1 fruit fly cellular context compared by ENCODE assay signal in the genomic region with DNA sequence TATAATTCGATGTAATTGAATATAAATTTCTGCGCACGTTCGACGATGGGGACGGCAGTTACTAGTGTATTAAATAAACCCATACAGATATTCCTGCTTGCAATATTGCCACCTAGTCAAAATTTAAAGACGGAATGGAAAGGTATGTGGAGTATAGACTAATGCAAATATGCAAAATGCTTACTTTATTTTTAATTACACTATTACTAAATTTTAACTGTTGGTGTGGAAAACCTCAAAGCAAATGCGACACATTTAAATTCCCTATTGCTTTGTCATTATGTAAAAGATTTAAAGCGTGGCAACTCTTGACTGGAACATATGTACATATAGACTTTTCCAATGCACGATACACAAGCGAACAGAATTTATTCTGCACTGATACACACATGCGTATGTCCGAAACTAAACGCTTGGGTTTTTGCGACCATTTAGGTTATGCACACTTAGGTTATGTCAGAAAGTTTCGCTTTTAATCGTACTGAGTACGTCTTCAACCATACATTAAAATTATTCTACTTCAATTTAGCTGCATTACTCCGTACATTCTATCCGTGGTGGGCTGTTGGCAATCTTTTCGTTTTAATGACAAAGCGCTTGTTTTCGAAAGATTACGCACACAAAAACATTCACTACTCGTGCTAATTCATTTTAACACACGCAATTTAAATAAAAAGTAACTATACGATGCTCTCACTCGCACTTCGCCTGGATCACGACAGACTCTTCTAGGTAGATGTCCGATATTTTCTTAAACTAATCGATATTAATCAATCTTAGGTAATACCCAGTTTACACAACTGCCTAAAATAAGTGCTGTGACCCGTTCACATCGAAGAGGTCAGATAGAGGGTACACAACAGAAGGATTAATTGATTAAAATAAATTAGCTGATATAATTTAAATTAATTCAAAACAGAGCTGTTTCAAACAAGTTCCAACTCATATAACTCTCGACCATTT.
A peak's percentile ranks its signal among the peaks of the same experiment; 100 is the strongest.
TF ChIP-seq lines count a peak whose summit lies in the region.

A gene (minus strand): TSS at position 725 of the 963 bp plus-strand sequence.

TF ChIP-seq in whole organism, embryonic, 481 proteins besides CTCF, POLR2A, EP300 and RAD21 (continued from another document and continues in another):
- TF ChIP-seq corto (GFP tag; optimal IDR thresholded peaks at IDR 0.05; lab: Kevin White, UChicago) (no peak), Atf3 (GFP tag; optimal IDR thresholded peaks at IDR 0.05; lab: Kevin White, UChicago) (peak; percentile 70), ci (GFP tag; IDR thresholded peaks at IDR 0.05; lab: Robert Waterston, UW) (no peak), CG31441 (GFP tag; IDR thresholded peaks at IDR 0.05; lab: Robert Waterston, UW) (no peak), CG11398 (GFP tag; optimal IDR thresholded peaks at IDR 0.05; lab: Kevin White, UChicago) (peak; percentile 61), CG8924 (tag; optimal IDR thresholded peaks at IDR 0.05; lab: Kevin White, UChicago) (peak; percentile 82), H15 (GFP tag; IDR thresholded peaks at IDR 0.05; lab: Robert Waterston, UW) (no peak), Kr (GFP tag; optimal IDR thresholded peaks at IDR 0.05; lab: Kevin White, UChicago) (no peak), CG4424 (GFP tag; optimal IDR thresholded peaks at IDR 0.05; lab: Kevin White, UChicago) (peak; percentile 84), CG11695 (GFP tag; IDR thresholded peaks at IDR 0.05; lab: Robert Waterston, UW) (peak; percentile 78), tll (GFP tag; optimal IDR thresholded peaks at IDR 0.05; lab: Kevin White, UChicago) (no peak), CG8290 (GFP tag; optimal IDR thresholded peaks at IDR 0.05; lab: Kevin White, UChicago) (peak; percentile 40), CG8290 (tag; optimal IDR thresholded peaks at IDR 0.05; lab: Kevin White, UChicago) (peak; percentile 36 to 85), CG4820 (GFP tag; optimal IDR thresholded peaks at IDR 0.05; lab: Kevin White, UChicago) (peak; percentile 76), nerfin-2 (GFP tag; IDR thresholded peaks at IDR 0.05; lab: Robert Waterston, UW; ENCODE audit: partially characterized antibody) (peak; percentile 53; the same call in 1 of the 2 replicates), HLH4C (GFP tag; IDR thresholded peaks at IDR 0.05; lab: Robert Waterston, UW; ENCODE audit: partially characterized antibody) (peak; percentile 53; the same call in 2 of the 3 replicates), kah (GFP tag; optimal IDR thresholded peaks at IDR 0.05; lab: Kevin White, UChicago) (peak; percentile 24), CG3163 (GFP tag; optimal IDR thresholded peaks at IDR 0.05; lab: Kevin White, UChicago) (peak; percentile 33), Hsf (GFP tag; optimal IDR thresholded peaks at IDR 0.05; lab: Kevin White, UChicago) (peak; percentile 86), NFAT (GFP tag; IDR thresholded peaks at IDR 0.05; lab: Robert Waterston, UW) (no peak), CG6175 (GFP tag; IDR thresholded peaks at IDR 0.05; lab: Robert Waterston, UW) (no peak), CG10654 (GFP tag; optimal IDR thresholded peaks at IDR 0.05; lab: Kevin White, UChicago) (peak; percentile 75), cwo (GFP tag; optimal IDR thresholded peaks at IDR 0.05; lab: Kevin White, UChicago) (no peak), CG17359 (tag; optimal IDR thresholded peaks at IDR 0.05; lab: Kevin White, UChicago) (peak; percentile 85), grau (tag; optimal IDR thresholded peaks at IDR 0.05; lab: Kevin White, UChicago) (no peak), D19B (GFP tag; optimal IDR thresholded peaks at IDR 0.05; lab: Kevin White, UChicago) (peak; percentile 36), Max (GFP tag; optimal IDR thresholded peaks at IDR 0.05; lab: Kevin White, UChicago) (peak; percentile 83), HmgD (GFP tag; optimal IDR thresholded peaks at IDR 0.05; lab: Kevin White, UChicago) (peak; percentile 1), tgo (GFP tag; IDR thresholded peaks at IDR 0.05; lab: Robert Waterston, UW) (no peak; the same call in 2 of the 3 replicates), CG43689 (GFP tag; IDR thresholded peaks at IDR 0.05; lab: Robert Waterston, UW) (no peak), dmrt99B (tag; optimal IDR thresholded peaks at IDR 0.05; lab: Kevin White, UChicago) (no peak), Pdp1 (GFP tag; optimal IDR thresholded peaks at IDR 0.05; lab: Kevin White, UChicago) (peak; percentile 82 to 99), fd3F (GFP tag; optimal IDR thresholded peaks at IDR 0.05; lab: Kevin White, UChicago) (peak; percentile 78), Antp (GFP tag; optimal IDR thresholded peaks at IDR 0.05; lab: Kevin White, UChicago) (peak; percentile 76), CG4360 (GFP tag; IDR thresholded peaks at IDR 0.05; lab: Robert Waterston, UW) (no peak), CG9932 (GFP tag; IDR thresholded peaks at IDR 0.05; lab: Robert Waterston, UW) (no peak), CG7786 (GFP tag; optimal IDR thresholded peaks at IDR 0.05; lab: Kevin White, UChicago) (peak; percentile 75), CG18764 (GFP tag; optimal IDR thresholded peaks at IDR 0.05; lab: Kevin White, UChicago) (peak; percentile 73), lbe (GFP tag; optimal IDR thresholded peaks at IDR 0.05; lab: Kevin White, UChicago) (peak; percentile 75), cad (GFP tag; optimal IDR thresholded peaks at IDR 0.05; lab: Kevin White, UChicago) (no peak), sima (GFP tag; optimal IDR thresholded peaks at IDR 0.05; lab: Kevin White, UChicago) (peak; percentile 6), zen2 (GFP tag; IDR thresholded peaks at IDR 0.05; lab: Robert Waterston, UW; ENCODE audit: partially characterized antibody) (no peak), maf-S (GFP tag; optimal IDR thresholded peaks at IDR 0.05; lab: Kevin White, UChicago) (peak; percentile 77), CG2129 (GFP tag; IDR thresholded peaks at IDR 0.05; lab: Robert Waterston, UW; ENCODE audit: partially characterized antibody) (no peak), crol (GFP tag; IDR thresholded peaks at IDR 0.05; lab: Robert Waterston, UW) (no peak), CG4707 (GFP tag; optimal IDR thresholded peaks at IDR 0.05; lab: Kevin White, UChicago) (peak; percentile 31), CG17385 (GFP tag; optimal IDR thresholded peaks at IDR 0.05; lab: Kevin White, UChicago) (peak; percentile 77), Eip74EF (GFP tag; optimal IDR thresholded peaks at IDR 0.05; lab: Kevin White, UChicago) (no peak), hkb (optimal IDR thresholded peaks at IDR 0.05; lab: Kevin White, UChicago) (no peak), hkb (GFP tag; IDR thresholded peaks at IDR 0.05; lab: Robert Waterston, UW) (peak; percentile 84), sd (tag; optimal IDR thresholded peaks at IDR 0.05; lab: Kevin White, UChicago) (no peak), zfh1 (GFP tag; IDR thresholded peaks at IDR 0.05; lab: Robert Waterston, UW) (no peak; the same call in 1 of the 3 replicates), CG1529 (GFP tag; optimal IDR thresholded peaks at IDR 0.05; lab: Kevin White, UChicago) (peak; percentile 78), CG8388 (GFP tag; optimal IDR thresholded peaks at IDR 0.05; lab: Kevin White, UChicago) (no peak), stwl (tag; optimal IDR thresholded peaks at IDR 0.05; lab: Kevin White, UChicago) (peak; percentile 18), wdn (GFP tag; IDR thresholded peaks at IDR 0.05; lab: Robert Waterston, UW) (peak; percentile 71), esg (GFP tag; conservative IDR thresholded peaks at IDR 0.05; lab: Robert Waterston, UW) (no peak; the same call in 1 of the 2 replicates), CG17829 (tag; optimal IDR thresholded peaks at IDR 0.05; lab: Kevin White, UChicago) (peak; percentile 82), ato (GFP tag; IDR thresholded peaks at IDR 0.05; lab: Robert Waterston, UW; ENCODE audit: partially characterized antibody) (no peak), Xrp1 (GFP tag; IDR thresholded peaks at IDR 0.05; lab: Robert Waterston, UW) (peak; percentile 80), danr (GFP tag; IDR thresholded peaks at IDR 0.05; lab: Robert Waterston, UW) (0 out of 2 replicates have a peak, but pooled peaks have one; percentile 18), usp (GFP tag; optimal IDR thresholded peaks at IDR 0.05; lab: Kevin White, UChicago) (no peak), CG31388 (GFP tag; optimal IDR thresholded peaks at IDR 0.05; lab: Kevin White, UChicago) (peak; percentile 39), Fer1 (GFP tag; optimal IDR thresholded peaks at IDR 0.05; lab: Kevin White, UChicago) (peak; percentile 80), luna (GFP tag; optimal IDR thresholded peaks at IDR 0.05; lab: Kevin White, UChicago) (peak; percentile 15), zen (tag; optimal IDR thresholded peaks at IDR 0.05; lab: Kevin White, UChicago) (peak; percentile 65), rib (GFP tag; IDR thresholded peaks at IDR 0.05; lab: Robert Waterston, UW) (peak; percentile 68), CG17802 (tag; optimal IDR thresholded peaks at IDR 0.05; lab: Kevin White, UChicago) (peak; percentile 100), gem (tag; optimal IDR thresholded peaks at IDR 0.05; lab: Kevin White, UChicago) (peak; percentile 86), fd96Cb (tag; optimal IDR thresholded peaks at IDR 0.05; lab: Kevin White, UChicago) (peak; percentile 62), peb (GFP tag; IDR thresholded peaks at IDR 0.05; lab: Robert Waterston, UW) (peak; percentile 43), CG2116 (GFP tag; optimal IDR thresholded peaks at IDR 0.05; lab: Kevin White, UChicago) (peak; percentile 63), insv (GFP tag; optimal IDR thresholded peaks at IDR 0.05; lab: Kevin White, UChicago) (peak in 1 of 2 experiments; percentile 72), repo (GFP tag; optimal IDR thresholded peaks at IDR 0.05; lab: Kevin White, UChicago) (peak; percentile 37), emc (GFP tag; optimal IDR thresholded peaks at IDR 0.05; lab: Kevin White, UChicago) (peak; percentile 62), pnt (GFP tag; optimal IDR thresholded peaks at IDR 0.05; lab: Kevin White, UChicago) (peak; percentile 63), zf30C (GFP tag; optimal IDR thresholded peaks at IDR 0.05; lab: Kevin White, UChicago) (no peak), en (GFP tag; optimal IDR thresholded peaks at IDR 0.05; lab: Kevin White, UChicago) (peak; percentile 67), CG5245 (GFP tag; optimal IDR thresholded peaks at IDR 0.05; lab: Kevin White, UChicago) (peak; percentile 60), Myb (GFP tag; optimal IDR thresholded peaks at IDR 0.05; lab: Kevin White, UChicago) (peak; percentile 34), dm (GFP tag; optimal IDR thresholded peaks at IDR 0.05; lab: Kevin White, UChicago) (peak; percentile 82), ttk (GFP tag; IDR thresholded peaks at IDR 0.05; lab: Robert Waterston, UW) (no peak), slp2 (GFP tag; optimal IDR thresholded peaks at IDR 0.05; lab: Kevin White, UChicago) (peak; percentile 43), CG16863 (GFP tag; optimal IDR thresholded peaks at IDR 0.05; lab: Kevin White, UChicago) (peak; percentile 75), CG6254 (GFP tag; optimal IDR thresholded peaks at IDR 0.05; lab: Kevin White, UChicago) (peak; percentile 46), Doc2 (GFP tag; IDR thresholded peaks at IDR 0.05; lab: Robert Waterston, UW) (no peak), Oli (tag; optimal IDR thresholded peaks at IDR 0.05; lab: Kevin White, UChicago) (no peak), CG7357 (GFP tag; IDR thresholded peaks at IDR 0.05; lab: Robert Waterston, UW) (peak; percentile 97), HLHmδ (GFP tag; optimal IDR thresholded peaks at IDR 0.05; lab: Kevin White, UChicago) (no peak), bbx (GFP tag; IDR thresholded peaks at IDR 0.05; lab: Robert Waterston, UW; ENCODE audit: partially characterized antibody) (peak; percentile 70), pan (optimal IDR thresholded peaks at IDR 0.05; lab: Kevin White, UChicago) (no peak), pan (GFP tag; optimal IDR thresholded peaks at IDR 0.05 in 1 of 2, IDR thresholded peaks at IDR 0.05 in 1 of 2) (peak in 1 of 2 experiments; percentile 80), Doc3 (GFP tag; IDR thresholded peaks at IDR 0.05; lab: Robert Waterston, UW; ENCODE audit: partially characterized antibody) (no peak), CG7271 (tag; optimal IDR thresholded peaks at IDR 0.05; lab: Kevin White, UChicago) (peak; percentile 67), CG13424 (tag; optimal IDR thresholded peaks at IDR 0.05; lab: Kevin White, UChicago) (peak; percentile 86), CG1603 (tag; optimal IDR thresholded peaks at IDR 0.05; lab: Kevin White, UChicago) (peak; percentile 97), Fer3 (tag; optimal IDR thresholded peaks at IDR 0.05; lab: Kevin White, UChicago) (peak; percentile 79), C15 (GFP tag; IDR thresholded peaks at IDR 0.05; lab: Robert Waterston, UW) (0 out of 3 replicates have a peak, but pooled peaks have one; percentile 39), psq (GFP tag; optimal IDR thresholded peaks at IDR 0.05; lab: Kevin White, UChicago) (peak; percentile 66), CG31224 (GFP tag; IDR thresholded peaks at IDR 0.05; lab: Robert Waterston, UW) (no peak; the same call in 1 of the 2 replicates), Chrac-16 (GFP tag; optimal IDR thresholded peaks at IDR 0.05; lab: Kevin White, UChicago) (peak; percentile 78), CG5180 (GFP tag; optimal IDR thresholded peaks at IDR 0.05; lab: Kevin White, UChicago) (no peak), cg (GFP tag; optimal IDR thresholded peaks at IDR 0.05; lab: Kevin White, UChicago) (peak; percentile 71), Dek (tag; optimal IDR thresholded peaks at IDR 0.05; lab: Kevin White, UChicago) (no peak), Ada2b (GFP tag; IDR thresholded peaks at IDR 0.05; lab: Robert Waterston, UW) (peak; percentile 77), Ssrp (tag; optimal IDR thresholded peaks at IDR 0.05; lab: Kevin White, UChicago) (peak; percentile 62), CG4617 (GFP tag; optimal IDR thresholded peaks at IDR 0.05; lab: Kevin White, UChicago; ENCODE audit: borderline replicate concordance) (peak; percentile 75), CG11723 (GFP tag; optimal IDR thresholded peaks at IDR 0.05; lab: Kevin White, UChicago) (peak; percentile 94), schlank (tag; optimal IDR thresholded peaks at IDR 0.05; lab: Kevin White, UChicago) (peak; percentile 63), D (optimal IDR thresholded peaks at IDR 0.05; lab: Kevin White, UChicago) (no peak), D (GFP tag; optimal IDR thresholded peaks at IDR 0.05; lab: Kevin White, UChicago) (peak; percentile 56), Stat92E (GFP tag; optimal IDR thresholded peaks at IDR 0.05; lab: Kevin White, UChicago) (peak in 2 of 3 experiments; percentile 30 to 69), Lpt (GFP tag; optimal IDR thresholded peaks at IDR 0.05; lab: Kevin White, UChicago) (no peak), p53 (GFP tag; optimal IDR thresholded peaks at IDR 0.05; lab: Kevin White, UChicago) (peak; percentile 18), cato (GFP tag; optimal IDR thresholded peaks at IDR 0.05; lab: Kevin White, UChicago; ENCODE audit: borderline replicate concordance) (peak; percentile 56), sc (optimal IDR thresholded peaks at IDR 0.05; lab: Kevin White, UChicago) (no peak), sc (GFP tag; optimal IDR thresholded peaks at IDR 0.05; lab: Kevin White, UChicago) (peak; percentile 70), Nf-YA (GFP tag; IDR thresholded peaks at IDR 0.05; lab: Robert Waterston, UW) (no peak; the same call in 1 of the 2 replicates)
